Fruit fly (Drosophila melanogaster): ENCODE measurements around the gene TSG101.

Gene TSG101

DNA sequence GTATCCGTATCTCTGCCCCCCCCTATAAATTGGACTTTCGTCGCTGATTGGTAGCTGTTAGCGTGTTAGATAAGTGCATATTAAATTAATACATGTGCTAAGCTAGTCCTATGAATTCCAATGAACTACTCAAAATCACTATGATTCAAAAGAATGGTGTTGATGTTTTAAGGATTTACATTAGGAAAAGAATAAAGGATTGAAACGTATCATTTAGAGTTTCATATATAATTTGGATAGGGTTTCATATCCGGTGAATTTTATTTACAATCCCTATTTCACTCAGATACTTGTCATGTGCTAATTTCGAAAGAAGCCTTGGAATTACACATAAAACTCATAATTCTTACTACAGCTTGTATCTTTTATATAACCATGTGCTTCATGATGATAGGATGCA is 18.2 kb downstream of the TSG101 start, which contains the start of gene CG13029:
Gene CG13029, plus strand, starts transcription at position 301 of the 400 bp plus-strand sequence.
- no peak for TF ChIP-seq CG17801 (GFP tag; optimal IDR thresholded peaks at IDR 0.05; ENCODE audit: partially characterized antibody)

DNA sequence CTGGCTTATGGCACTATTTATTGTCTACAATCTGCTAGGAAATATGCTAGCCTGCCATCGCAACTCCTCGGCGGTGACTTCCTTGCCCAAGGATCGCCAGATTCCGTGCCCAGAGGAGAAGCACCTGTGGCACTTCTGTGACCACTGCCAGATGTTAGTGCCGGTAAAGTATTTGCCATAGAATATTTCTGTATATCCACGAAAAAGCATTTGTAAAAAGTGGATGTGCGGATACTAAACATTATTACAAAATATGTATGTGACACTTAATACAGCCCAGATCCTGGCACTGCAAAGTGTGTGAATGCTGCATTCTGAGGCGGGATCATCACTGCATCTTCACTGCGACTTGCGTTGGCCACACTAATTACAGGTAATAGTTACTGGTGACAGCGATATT is 18.8 kb downstream of the TSG101 start:
- no peak for TF ChIP-seq CG17801 (GFP tag; optimal IDR thresholded peaks at IDR 0.05; ENCODE audit: partially characterized antibody)

DNA sequence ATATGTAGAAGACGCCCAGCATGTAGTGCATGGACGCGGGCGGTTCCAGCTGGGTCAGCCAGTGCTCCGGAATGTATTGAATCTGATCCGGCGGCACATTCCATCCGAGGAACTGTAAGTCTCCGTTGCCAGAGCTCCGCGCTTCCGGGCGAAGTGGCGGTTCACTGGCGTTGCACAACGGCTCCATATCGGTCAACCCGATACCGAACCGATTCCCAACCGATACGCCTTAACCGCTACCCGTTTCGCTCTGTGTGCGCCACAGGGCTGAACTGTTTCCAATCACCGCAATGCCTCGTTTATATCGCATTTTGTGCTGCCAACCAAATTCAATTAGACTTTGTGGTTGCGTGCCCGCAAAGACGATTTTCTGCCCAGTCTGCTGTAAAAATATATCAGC is 20.2 kb downstream of the TSG101 start, which contains the start of gene Rh4:
Gene Rh4, minus strand, starts transcription at position 234 of the 400 bp plus-strand sequence.
- no peak for TF ChIP-seq CG17801 (GFP tag; optimal IDR thresholded peaks at IDR 0.05; ENCODE audit: partially characterized antibody)

DNA sequence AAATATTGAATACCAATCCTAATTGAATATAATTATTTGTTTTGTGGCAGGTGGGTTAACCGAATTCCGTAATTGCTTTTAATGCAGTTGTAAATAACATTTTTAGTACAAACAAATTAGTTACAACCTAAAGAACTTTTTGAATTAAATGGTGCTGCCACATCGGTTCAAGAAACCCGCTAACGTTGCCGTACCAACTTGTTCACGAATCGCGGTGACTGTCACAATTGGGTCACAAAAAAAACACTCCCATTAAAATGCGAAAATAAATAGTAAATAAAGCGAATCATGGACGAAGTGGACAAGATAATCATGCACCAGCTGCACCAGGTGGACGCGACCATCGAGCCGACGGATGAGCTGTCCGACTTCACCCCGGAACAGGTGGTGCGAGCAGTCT is 20.9 kb downstream of the TSG101 start, which contains the start of gene CG9951:
Gene CG9951, plus strand, starts transcription at position 207 of the 400 bp plus-strand sequence.
- no peak for TF ChIP-seq CG17801 (GFP tag; optimal IDR thresholded peaks at IDR 0.05; ENCODE audit: partially characterized antibody)

DNA sequence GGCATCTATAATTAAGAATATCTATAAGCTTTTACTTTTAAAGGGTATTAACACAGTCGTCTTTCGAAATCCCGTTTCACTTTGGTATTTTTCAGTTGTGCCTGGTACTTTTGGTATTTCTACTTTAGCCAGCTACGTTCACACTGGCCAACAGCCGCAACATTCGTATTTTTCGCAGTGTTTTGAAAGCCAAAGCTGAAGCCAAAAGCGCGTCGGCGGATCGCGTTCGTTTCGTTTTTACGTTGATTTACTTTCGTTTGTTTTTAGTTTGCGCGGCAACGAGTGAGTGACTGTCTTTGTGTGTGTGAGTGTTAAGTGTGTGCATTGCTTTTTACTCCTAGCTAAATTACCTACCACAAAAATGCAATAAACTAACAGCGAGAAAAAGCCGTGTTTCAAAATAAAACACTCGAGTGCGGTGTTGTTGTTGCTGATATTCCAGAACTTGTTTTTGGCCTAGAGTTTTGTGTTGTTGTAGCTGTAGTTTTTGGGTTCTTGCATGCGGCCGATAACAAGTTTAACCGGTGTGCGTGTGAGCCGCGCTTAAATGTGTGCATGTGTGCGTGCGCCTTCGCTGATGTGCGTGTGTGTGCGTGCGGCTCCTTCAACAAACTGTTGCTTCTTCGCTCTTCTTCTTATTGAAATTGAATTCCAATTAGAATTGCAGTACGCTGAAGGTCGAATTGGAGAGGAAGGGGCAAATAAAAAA is 23.2 kb downstream of the TSG101 start, which contains the start of gene Lmpt:
Gene Lmpt, plus strand, starts transcription at position 173 of the 709 bp plus-strand sequence.
- peak; percentile 62 for TF ChIP-seq CG17801 (GFP tag; optimal IDR thresholded peaks at IDR 0.05; ENCODE audit: partially characterized antibody)

DNA sequence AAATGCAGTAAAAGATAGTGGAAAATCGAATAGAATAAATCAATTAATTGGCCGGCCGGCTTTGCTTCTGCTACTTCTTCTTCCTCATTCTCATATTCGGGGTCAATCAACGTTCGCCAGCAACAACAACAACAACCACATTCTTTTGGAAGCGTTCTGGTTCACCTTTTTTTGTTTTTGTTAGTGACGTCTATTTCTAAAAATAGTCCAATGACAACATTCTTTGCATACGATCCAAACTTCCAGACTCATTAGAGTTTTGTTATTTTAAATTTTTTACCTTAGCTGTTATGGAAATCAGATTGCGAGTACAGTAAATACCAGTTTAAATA is 23.7 kb downstream of the TSG101 start:
- TF ChIP-seq CG17801 (GFP tag; optimal IDR thresholded peaks at IDR 0.05; ENCODE audit: partially characterized antibody) = no peak

DNA sequence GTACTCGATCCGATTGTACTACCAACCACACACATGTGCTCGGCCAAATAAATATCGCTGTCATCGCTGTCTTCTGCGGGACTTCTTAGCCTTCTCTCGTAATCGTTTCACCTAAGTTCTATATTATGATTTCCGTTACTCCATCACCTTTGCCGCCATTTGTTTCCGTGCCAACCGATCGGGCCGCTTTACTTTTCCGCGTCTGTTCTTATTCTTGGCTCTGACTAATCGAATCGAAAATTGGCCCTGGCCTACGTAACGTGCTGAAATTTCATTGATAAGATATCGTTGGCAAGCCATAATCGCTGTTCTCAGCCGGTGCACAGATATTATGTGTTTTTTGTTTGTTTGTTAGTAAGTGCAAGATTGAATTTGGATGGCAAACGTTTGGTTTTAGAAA is 25.1 kb downstream of the TSG101 start:
- no peak for TF ChIP-seq CG17801 (GFP tag; optimal IDR thresholded peaks at IDR 0.05; ENCODE audit: partially characterized antibody)

DNA sequence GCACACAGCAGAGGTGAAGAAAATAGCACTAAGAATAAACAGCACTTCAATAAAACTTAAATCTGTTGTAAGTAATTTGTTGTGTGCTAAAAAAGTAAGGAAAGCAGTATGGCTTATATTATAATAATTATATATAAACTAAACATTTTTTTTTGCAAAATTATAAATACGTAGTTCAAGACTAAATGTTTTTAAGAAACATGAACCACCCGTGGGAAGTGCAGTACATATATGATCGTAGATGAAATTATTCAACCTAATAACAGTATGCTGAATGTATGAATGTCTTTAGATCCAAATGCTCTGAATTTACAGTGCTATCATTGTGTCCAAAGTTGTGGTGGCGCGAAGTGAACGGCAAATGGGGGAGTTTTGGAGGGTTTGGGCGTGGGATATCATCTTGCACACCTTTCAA is 28.6 kb downstream of the TSG101 start:
- no peak for TF ChIP-seq CG17801 (GFP tag; optimal IDR thresholded peaks at IDR 0.05; ENCODE audit: partially characterized antibody)

DNA sequence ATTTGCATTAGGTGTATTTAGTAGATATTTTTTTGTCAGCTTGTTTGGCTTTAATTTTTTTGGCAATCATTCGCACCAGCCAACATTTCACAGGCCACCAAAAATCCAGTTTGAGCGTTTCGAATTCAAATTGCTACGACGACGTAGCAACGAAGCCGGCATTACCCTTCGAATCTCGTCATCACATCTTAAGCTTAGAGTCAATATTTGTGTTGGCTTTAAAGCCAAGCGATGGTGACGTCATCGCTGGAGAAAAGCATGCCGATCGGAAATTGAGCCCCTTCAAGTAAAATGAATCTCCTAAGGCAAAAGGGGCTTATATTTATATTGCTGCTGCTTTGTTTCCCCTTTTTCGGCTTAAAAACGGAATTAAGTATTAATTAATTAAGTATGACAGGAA is 29.5 kb downstream of the TSG101 start:
- TF ChIP-seq CG17801 (GFP tag; optimal IDR thresholded peaks at IDR 0.05; ENCODE audit: partially characterized antibody) = no peak

DNA sequence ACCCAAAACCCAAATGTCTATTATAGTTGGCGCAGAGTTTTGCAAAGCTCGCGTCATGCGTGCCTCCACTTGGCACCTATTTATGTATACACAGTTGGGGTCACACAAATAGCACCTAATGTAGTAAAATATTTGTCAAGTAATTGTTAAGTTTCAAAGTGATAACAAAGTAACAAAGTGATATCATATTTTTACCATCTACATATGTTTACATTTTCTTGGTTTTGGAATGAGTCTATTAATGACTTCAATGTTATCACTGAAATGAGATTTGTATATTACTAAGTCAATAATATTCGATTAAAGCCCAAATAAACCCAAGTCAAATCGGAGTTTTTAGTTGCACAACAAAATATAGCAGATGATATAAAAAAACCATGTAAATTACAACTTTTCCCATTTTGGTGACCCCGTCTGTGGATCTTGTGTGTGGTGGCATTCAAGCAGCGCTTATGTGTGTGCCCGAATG is 30.4 kb downstream of the TSG101 start:
- no peak for TF ChIP-seq CG17801 (GFP tag; optimal IDR thresholded peaks at IDR 0.05; ENCODE audit: partially characterized antibody)

DNA sequence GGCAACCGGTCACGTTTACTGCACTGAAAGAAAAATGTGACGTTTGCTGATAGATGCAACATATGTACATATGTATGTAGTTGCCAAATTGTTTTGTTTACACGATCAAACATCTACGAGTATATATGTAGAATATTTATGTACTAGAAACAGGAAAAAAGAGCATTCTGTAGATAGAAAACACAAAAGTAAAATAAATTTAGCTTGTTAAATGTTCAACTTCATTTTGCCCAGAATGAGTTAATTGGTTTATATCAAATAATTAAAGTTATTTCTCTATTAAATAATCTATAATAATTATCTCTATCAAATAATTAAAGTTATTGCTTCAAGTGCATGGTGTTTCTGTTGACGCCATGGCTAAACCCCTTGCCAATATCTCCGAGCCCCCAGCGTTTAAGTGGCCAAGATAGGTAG is 31.0 kb downstream of the TSG101 start:
- TF ChIP-seq CG17801 (GFP tag; optimal IDR thresholded peaks at IDR 0.05; ENCODE audit: partially characterized antibody) = no peak

DNA sequence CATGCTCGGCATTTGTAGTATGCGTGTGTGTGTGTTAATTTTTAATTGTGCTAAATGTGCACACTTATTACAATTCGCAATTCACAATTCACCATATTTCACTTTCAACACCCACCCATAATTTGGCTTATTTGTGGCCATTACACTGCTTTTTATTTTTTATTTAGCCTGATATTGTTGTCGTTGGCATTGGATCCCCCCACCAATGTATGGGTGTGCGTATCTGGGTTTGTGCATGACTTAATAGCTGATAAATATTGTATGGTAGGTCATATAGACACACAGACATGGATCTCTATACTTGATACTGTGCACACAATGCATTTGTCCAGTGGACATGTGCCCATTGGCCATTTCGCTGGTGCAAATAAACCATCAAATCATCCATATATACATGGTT is 31.6 kb downstream of the TSG101 start:
- TF ChIP-seq CG17801 (GFP tag; optimal IDR thresholded peaks at IDR 0.05; ENCODE audit: partially characterized antibody) = no peak

DNA sequence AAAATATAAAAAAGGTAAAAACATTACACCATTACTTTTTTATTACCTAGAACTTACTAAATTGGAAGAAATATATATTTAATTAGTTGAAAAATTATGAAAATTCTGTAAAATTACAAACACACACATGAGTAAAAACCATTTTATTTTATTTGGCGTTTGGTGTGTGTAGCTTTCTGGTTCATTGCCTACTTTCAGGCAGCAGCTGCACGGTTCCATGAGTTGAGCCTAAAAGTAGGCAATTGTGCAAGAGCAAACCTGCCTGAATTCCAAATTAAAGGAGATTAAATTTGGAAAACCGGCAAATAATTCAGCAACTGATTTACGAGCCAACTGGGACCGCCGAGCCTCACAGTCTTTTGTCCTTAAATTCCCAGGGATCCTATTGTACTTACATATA is 33.4 kb downstream of the TSG101 start:
- no peak for TF ChIP-seq CG17801 (GFP tag; optimal IDR thresholded peaks at IDR 0.05; ENCODE audit: partially characterized antibody)

DNA sequence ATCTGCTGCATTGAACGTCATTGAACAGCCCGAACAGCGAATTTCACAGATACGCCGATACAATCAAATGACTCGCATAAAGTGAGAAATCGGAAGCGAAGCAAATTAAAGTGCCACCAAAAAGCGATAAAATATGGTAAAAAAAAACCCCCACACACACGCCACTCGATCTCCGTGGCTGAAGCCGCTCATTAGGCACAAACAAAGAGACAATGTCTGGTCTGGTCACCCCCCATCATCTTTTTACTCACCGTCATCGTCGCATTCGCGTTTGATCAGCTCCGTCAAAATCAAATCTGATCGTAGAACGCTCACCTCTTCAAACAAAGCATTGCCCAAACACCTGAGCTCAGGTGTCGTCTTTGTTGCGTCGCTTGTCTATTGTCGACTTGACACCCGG is 33.9 kb downstream of the TSG101 start:
- TF ChIP-seq CG17801 (GFP tag; optimal IDR thresholded peaks at IDR 0.05; ENCODE audit: partially characterized antibody) = no peak

DNA sequence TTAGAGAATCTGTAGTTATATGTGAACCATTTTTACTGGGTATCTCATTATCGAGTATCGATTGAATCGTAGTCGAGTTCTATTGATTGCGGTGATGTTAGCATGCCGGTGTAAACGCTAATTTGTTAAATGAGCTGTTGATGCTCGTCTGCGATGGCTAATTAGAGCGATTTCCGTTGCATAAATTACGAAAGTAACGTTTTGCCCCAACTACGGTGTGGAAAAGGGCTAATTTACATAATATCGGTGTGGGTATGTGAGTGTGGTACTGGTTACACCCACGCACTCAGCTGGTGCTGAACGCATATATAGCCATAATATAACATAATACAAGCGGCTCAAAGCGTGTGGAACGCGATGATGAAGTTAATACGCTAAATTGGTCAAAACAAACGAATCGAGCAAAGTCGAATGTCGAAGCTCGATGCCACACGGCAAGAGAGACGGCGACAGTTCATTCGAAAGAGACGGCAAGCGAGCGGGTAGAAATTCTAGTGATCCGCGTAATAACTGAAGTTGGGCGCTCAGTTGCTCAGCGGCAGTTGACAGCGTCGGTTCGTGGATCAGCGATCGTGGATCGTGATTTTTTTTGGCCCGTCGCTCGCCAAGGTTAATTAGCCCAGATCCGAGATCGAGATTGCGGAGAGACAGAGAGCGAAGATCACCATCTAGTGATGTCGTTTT is 34.8 kb downstream of the TSG101 start, which contains the start of gene CG32170:
Gene CG32170, plus strand, starts transcription at position 525 of the 684 bp plus-strand sequence.
- TF ChIP-seq CG17801 (GFP tag; optimal IDR thresholded peaks at IDR 0.05; ENCODE audit: partially characterized antibody) = no peak
